Fruit fly (Drosophila melanogaster) ovary, adult (tissue): ENCODE results near the gene CG7300.

Source experiments
- CG17801 ChIP-seq: fragments of 200-800 bp; optimal IDR thresholded peaks from 2 replicates; lab custom pipeline; 2019; ENCODE audit warnings: missing biosample characterization, mild to moderate bottlenecking, missing genetic modification characterization, moderate library complexity; ENCODE audit not compliant: partially characterized antibody

CG7300 gene

dm6 chr2L:10677715-10678088, 20.1 kb downstream of the CG7300 start:
- TF ChIP-seq CG17801: no peak

- TF ChIP-seq CG17801: no peak
Measured at dm6 chr2L:10676933-10677714, 20.7 kb downstream of the CG7300 start, which contains the start of gene CG17104. TSS of gene CG17104 (plus strand) at chr2L:10677198.

DNA sequence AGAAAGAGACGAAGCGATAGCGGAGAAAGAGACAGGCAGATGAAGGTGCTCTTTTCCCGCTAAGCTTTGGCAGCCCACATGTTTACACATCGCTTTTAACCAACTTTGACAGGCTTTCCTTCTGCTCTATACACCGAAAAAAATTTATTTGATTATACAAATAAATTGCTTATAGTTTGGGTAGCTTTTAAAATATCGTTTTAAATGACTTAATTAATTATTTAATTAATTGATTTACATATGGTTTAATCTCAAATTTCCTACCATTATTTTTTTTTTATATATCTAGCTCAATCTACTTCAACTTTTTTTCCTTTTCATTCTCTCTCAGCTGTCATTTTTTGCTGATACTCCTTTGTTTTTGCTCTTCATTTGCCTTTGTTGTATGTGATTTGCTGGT, 24.9 kb downstream of the CG7300 start:
- no peak for TF ChIP-seq CG17801

dm6 chr2L:10671530-10671929, 26.3 kb downstream of the CG7300 start:
- TF ChIP-seq CG17801: no peak

dm6 chr2L:10665603-10666002, 32.2 kb downstream of the CG7300 start:
- no peak for TF ChIP-seq CG17801

dm6 chr2L:10661490-10662240, 36.2 kb downstream of the CG7300 start, which contains the start of gene CG31871:
TSS of gene CG31871 (plus strand) at chr2L:10662081.
- no peak for TF ChIP-seq CG17801

DNA sequence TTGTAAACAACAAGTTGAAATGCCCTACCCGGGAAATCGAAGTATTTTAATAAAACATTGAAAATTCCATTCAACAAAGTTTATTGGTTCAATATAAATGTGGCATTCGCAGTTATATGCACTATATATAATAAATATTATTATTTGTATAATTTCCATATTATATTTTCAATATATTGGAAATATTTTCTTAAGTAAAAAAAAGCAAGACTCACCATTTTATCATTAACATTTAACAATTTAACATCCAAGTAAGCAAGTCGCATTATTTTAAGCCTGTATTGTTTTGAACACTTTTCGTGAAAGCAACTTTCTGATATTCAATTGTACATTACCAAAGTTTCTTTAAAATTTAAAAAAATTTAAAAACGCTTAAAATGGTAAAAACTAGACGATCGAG, 39.9 kb downstream of the CG7300 start, which contains the start of gene CG45690:
Gene CG45690 (plus strand): TSS at position 301 of the 400 bp plus-strand sequence.
- TF ChIP-seq CG17801: no peak

dm6 chr2L:10654520-10654919, 43.3 kb downstream of the CG7300 start:
- TF ChIP-seq CG17801: no peak

DNA sequence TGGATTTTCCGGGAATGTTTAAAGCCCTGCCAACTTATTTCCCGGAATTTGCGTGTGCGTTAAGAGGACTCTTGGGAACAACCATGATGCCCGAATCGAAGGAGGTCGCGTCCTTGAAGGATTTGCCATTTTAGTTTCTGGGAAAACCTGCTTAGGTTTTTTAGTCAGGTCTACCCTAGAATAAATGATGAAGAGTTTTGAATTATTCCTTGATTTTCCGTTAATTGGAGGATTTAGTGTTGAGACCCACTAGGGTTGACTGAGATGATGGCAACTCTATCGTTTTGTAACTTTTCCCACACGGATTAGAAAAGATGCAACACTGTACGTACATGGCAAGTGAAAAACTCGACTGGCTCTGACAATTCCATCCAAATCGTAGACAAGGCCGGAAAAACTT, 46.5 kb downstream of the CG7300 start, which contains the start of gene dbf:
Gene dbf (plus strand): TSS at position 301 of the 400 bp plus-strand sequence.
- TF ChIP-seq CG17801: no peak

- no peak for TF ChIP-seq CG17801
Measured at dm6 chr2L:10647720-10648349, 50.0 kb downstream of the CG7300 start.

DNA sequence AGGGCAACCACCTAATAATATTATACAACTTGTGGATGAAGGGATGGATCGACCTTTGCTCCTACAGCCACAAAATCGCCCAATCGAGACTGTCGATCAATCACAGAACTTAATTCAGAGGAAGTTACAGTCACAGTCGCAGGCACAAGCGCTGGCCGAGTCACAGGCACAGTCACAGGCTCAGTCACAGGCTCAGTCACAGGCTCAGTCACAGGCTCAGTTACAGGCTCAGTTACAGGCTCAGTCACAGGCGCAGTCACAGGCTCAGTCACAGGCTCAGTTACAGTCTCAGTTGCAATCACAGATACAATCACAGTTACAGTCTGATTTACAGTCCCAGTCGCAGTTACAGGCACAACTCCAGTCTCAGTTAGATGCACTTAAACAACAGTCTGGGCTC, 51.1 kb downstream of the CG7300 start:
- TF ChIP-seq CG17801: no peak

DNA sequence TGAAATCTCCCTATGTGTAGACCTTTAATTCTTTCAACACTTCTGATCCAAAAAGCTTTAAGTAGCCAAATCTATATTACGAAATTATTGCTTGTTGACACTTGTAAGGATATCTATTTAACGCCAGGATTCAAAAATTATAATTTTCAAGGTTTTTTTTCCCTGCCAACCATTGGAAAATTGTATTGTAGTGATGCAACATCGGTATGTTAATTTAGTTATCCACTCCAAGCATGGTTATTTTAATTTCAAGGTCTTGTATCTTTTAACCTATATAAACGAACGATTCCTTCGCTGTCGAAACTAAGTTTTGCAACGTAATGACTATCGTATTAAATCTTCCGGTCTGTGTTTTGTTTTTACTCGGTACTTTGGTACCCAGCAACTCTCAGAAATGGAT, 51.7 kb downstream of the CG7300 start, which contains the start of gene CG17097:
Gene CG17097 (plus strand): TSS at position 301 of the 400 bp plus-strand sequence.
- no peak for TF ChIP-seq CG17801
